Worm (Caenorhabditis elegans) whole organism, L3 larva: ENCODE results near the gene degl-1.

Experiments used
- R02D3.7 ChIP-seq: fragments of 150-350 bp; optimal IDR thresholded peaks from 2 replicates; lab custom pipeline; 2014; ENCODE audit warnings: missing biosample characterization, missing genetic modification characterization
- elt-2 ChIP-seq: sonication (generic microtip); optimal IDR thresholded peaks from 2 replicates; lab custom pipeline; 2016; ENCODE audit warnings: missing genetic modification reagents, mild to moderate bottlenecking, missing genetic modification characterization, missing compliant biosample characterization
- lin-15B ChIP-seq: fragments of 150-350 bp; optimal IDR thresholded peaks from 2 replicates; lab custom pipeline; 2014; ENCODE audit warnings: missing biosample characterization, missing genetic modification characterization
- nhr-25 ChIP-seq: sonication (generic microtip); optimal IDR thresholded peaks from 2 replicates; lab custom pipeline; 2017; ENCODE audit warnings: missing biosample characterization, missing genetic modification characterization
- tbx-2 ChIP-seq: sonication (generic microtip); optimal IDR thresholded peaks from 2 replicates; lab custom pipeline; 2016; ENCODE audit warnings: mild to moderate bottlenecking, missing genetic modification characterization, missing compliant biosample characterization

DNA sequence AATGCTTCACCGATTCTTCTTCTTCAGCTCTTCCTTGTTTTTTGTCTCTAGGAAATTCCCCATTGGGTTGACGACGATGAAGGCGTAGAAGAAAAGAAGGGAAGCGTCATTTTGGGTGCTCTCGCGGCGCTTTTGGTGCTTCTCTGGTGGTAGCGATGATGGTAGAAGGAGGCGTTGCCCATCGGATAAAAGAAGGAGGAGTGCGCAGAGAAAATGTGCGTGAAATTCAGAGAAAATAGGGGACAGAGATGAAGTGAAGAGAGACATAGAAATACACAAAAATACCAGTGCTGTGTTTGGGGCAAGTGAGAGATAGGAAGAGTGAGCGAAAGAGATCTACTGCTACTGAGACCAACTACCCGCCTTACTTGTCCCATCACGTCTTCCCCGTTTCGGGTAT is 35.7 kb upstream of the degl-1 start, which contains the start of gene oig-5:
- TF ChIP-seq nhr-25 (no peak), R02D3.7 (tag; lab: Kevin White, UChicago) (no peak), tbx-2 (no peak), lin-15B (no peak), elt-2 (tag; lab: Kevin White, UChicago) (no peak)
